Fruit fly (Drosophila melanogaster) whole organism, embryonic: ENCODE results near the gene Cys.
A peak's percentile ranks its signal among the peaks of the same experiment; 100 is the strongest.

Experiments
- Awh ChIP-seq: fragments of 200-800 bp; sonication (Bioruptor generic); IDR thresholded peaks from 2 replicates; pipeline ENCODE4, ENCODE4 v1.3.6; 2022; ENCODE audit warnings: missing biosample characterization, missing genetic modification characterization
- BEAF-32 ChIP-seq: fragments of 200-800 bp; sonication (Bioruptor generic); optimal IDR thresholded peaks from 3 replicates; lab custom pipeline; 2017; ENCODE audit warnings: missing biosample characterization, missing genetic modification characterization, mild to moderate bottlenecking, moderate library complexity, missing genetic modification reagents
- Blimp-1 ChIP-seq: fragments of 200-800 bp; sonication (Bioruptor generic); optimal IDR thresholded peaks from 3 replicates; lab custom pipeline; 2018; ENCODE audit warnings: missing biosample characterization, missing genetic modification characterization, mild to moderate bottlenecking, moderate library complexity, missing genetic modification reagents
- CG10431 ChIP-seq: fragments of 200-800 bp; sonication (Bioruptor generic); optimal IDR thresholded peaks from 3 replicates; lab custom pipeline; 2018; ENCODE audit warnings: missing biosample characterization, mild to moderate bottlenecking, missing genetic modification characterization
- CG10462 ChIP-seq: fragments of 200-800 bp; sonication (Bioruptor generic); optimal IDR thresholded peaks from 2 replicates; lab custom pipeline; 2016; ENCODE audit warnings: missing biosample characterization, missing genetic modification characterization
- CG10654 ChIP-seq: fragments of 200-800 bp; sonication (Bioruptor generic); optimal IDR thresholded peaks from 2 replicates; lab custom pipeline; 2016; ENCODE audit warnings: missing biosample characterization, missing genetic modification characterization
- CG1529 ChIP-seq: fragments of 200-800 bp; sonication (Bioruptor generic); optimal IDR thresholded peaks from 3 replicates; lab custom pipeline; 2018; ENCODE audit warnings: missing biosample characterization, missing genetic modification characterization
- CG17802 ChIP-seq: fragments of 200-800 bp; sonication (Bioruptor generic); optimal IDR thresholded peaks from 2 replicates; lab custom pipeline; 2018; ENCODE audit warnings: missing biosample characterization, mild to moderate bottlenecking, missing genetic modification characterization, moderate library complexity
- CG17829 ChIP-seq: fragments of 200-800 bp; optimal IDR thresholded peaks from 2 replicates; lab custom pipeline; 2019; ENCODE audit warnings: missing biosample characterization, mild to moderate bottlenecking, missing genetic modification characterization, moderate library complexity
- CG1792 ChIP-seq: fragments of 200-800 bp; sonication (Bioruptor generic); optimal IDR thresholded peaks from 2 replicates; lab custom pipeline; 2016; ENCODE audit warnings: missing biosample characterization, missing genetic modification characterization
- CG18011 ChIP-seq: fragments of 200-800 bp; sonication (Bioruptor generic); optimal IDR thresholded peaks from 2 replicates; lab custom pipeline; 2017; ENCODE audit warnings: missing biosample characterization, missing genetic modification characterization, mild to moderate bottlenecking, moderate library complexity, missing genotype
- CG2889 ChIP-seq: fragments of 200-800 bp; sonication (Bioruptor generic); IDR thresholded peaks from 3 replicates; pipeline ENCODE4 v1.3.6; 2022; ENCODE audit warnings: missing biosample characterization, missing genetic modification characterization
- CG30431 ChIP-seq: fragments of 200-800 bp; sonication (Bioruptor generic); optimal IDR thresholded peaks from 2 replicates; lab custom pipeline; 2017; ENCODE audit warnings: missing biosample characterization, missing genetic modification characterization
- CG3065 ChIP-seq: fragments of 200-800 bp; sonication (Bioruptor generic); optimal IDR thresholded peaks from 2 replicates; lab custom pipeline; 2016; ENCODE audit warnings: missing biosample characterization, missing genetic modification characterization
- CG31388 ChIP-seq: fragments of 200-800 bp; sonication (Bioruptor generic); optimal IDR thresholded peaks from 2 replicates; lab custom pipeline; 2016; ENCODE audit warnings: missing biosample characterization, missing genetic modification characterization
- CG34224 ChIP-seq: fragments of 200-800 bp; sonication (Bioruptor generic); IDR thresholded peaks from 3 replicates; pipeline ENCODE4 v1.3.6; 2022; ENCODE audit warnings: missing biosample characterization, missing genetic modification characterization; ENCODE audit not compliant: partially characterized antibody
- CG3847 ChIP-seq: fragments of 200-800 bp; sonication (Bioruptor generic); IDR thresholded peaks from 2 replicates; pipeline ENCODE4 v1.3.6; 2022; ENCODE audit warnings: missing biosample characterization, missing genetic modification characterization
- CG6272 ChIP-seq: fragments of 200-800 bp; sonication (Bioruptor generic); IDR thresholded peaks from 2 replicates; pipeline ENCODE4 v1.3.6; 2022; ENCODE audit warnings: missing biosample characterization, missing genetic modification characterization
- CG8765 ChIP-seq: fragments of 200-800 bp; sonication (Bioruptor generic); IDR thresholded peaks from 2 replicates; pipeline ENCODE4 v1.3.6; 2022; ENCODE audit warnings: missing biosample characterization, missing genetic modification characterization
- CrebB ChIP-seq: fragments of 200-800 bp; sonication (Bioruptor generic); optimal IDR thresholded peaks from 3 replicates; lab custom pipeline; 2018; ENCODE audit warnings: missing biosample characterization, mild to moderate bottlenecking, missing genetic modification characterization
- Doc3 ChIP-seq: fragments of 200-800 bp; sonication (Bioruptor generic); IDR thresholded peaks from 3 replicates; pipeline ENCODE4 v1.3.6; 2022; ENCODE audit warnings: missing biosample characterization, missing genetic modification characterization; ENCODE audit not compliant: partially characterized antibody
- Dref ChIP-seq: fragments of 200-800 bp; sonication (Bioruptor generic); IDR thresholded peaks from 2 replicates; pipeline ENCODE4 v1.3.6; 2022; ENCODE audit warnings: missing biosample characterization, missing genetic modification characterization
- Gsc ChIP-seq: fragments of 200-800 bp; sonication (Bioruptor generic); IDR thresholded peaks from 2 replicates; pipeline ENCODE4 v1.3.6; 2022; ENCODE audit warnings: missing biosample characterization, missing genetic modification characterization
- HLHmδ ChIP-seq: fragments of 200-800 bp; sonication (Bioruptor generic); optimal IDR thresholded peaks from 2 replicates; lab custom pipeline; 2018; ENCODE audit warnings: missing biosample characterization, mild to moderate bottlenecking, missing genetic modification characterization, moderate library complexity
- Hey ChIP-seq: fragments of 200-800 bp; sonication (Bioruptor generic); optimal IDR thresholded peaks from 3 replicates; lab custom pipeline; 2018; ENCODE audit warnings: missing biosample characterization, mild to moderate bottlenecking, missing genetic modification characterization
- Hr78 ChIP-seq, 2 experiments: fragments of 200-800 bp in 1 of 2; fragments of >200 bp in 1 of 2; sonication (Bioruptor generic) in 1 of 2; optimal IDR thresholded peaks; 2 replicates each; lab custom pipeline; 2017 to 2019; ENCODE audit warnings: missing biosample characterization in 2 of 2, missing genetic modification characterization in 2 of 2, mild to moderate bottlenecking in 1 of 2, moderate library complexity in 1 of 2
- Mad ChIP-seq: fragments of 200-800 bp; sonication (Bioruptor generic); optimal IDR thresholded peaks from 2 replicates; lab custom pipeline; 2016; ENCODE audit warnings: missing biosample characterization, missing genetic modification characterization
- Nf-YC ChIP-seq: fragments of 200-800 bp; optimal IDR thresholded peaks from 3 replicates; lab custom pipeline; 2019; ENCODE audit warnings: missing biosample characterization, mild to moderate bottlenecking, missing genetic modification characterization, moderate library complexity
- NfI ChIP-seq: fragments of 200-800 bp; sonication (Bioruptor generic); optimal IDR thresholded peaks from 3 replicates; lab custom pipeline; 2018; ENCODE audit warnings: missing biosample characterization, mild to moderate bottlenecking, missing genetic modification characterization, moderate library complexity
- Six4 ChIP-seq: fragments of 200-800 bp; sonication (Bioruptor generic); optimal IDR thresholded peaks from 2 replicates; lab custom pipeline; 2016; ENCODE audit warnings: missing biosample characterization, missing genetic modification characterization
- Ssrp ChIP-seq: fragments of 200-800 bp; sonication (Bioruptor generic); optimal IDR thresholded peaks from 2 replicates; lab custom pipeline; 2018; ENCODE audit warnings: missing biosample characterization, mild to moderate bottlenecking, missing genetic modification characterization, moderate library complexity
- ac ChIP-seq: fragments of 200-800 bp; sonication (Bioruptor generic); optimal IDR thresholded peaks from 3 replicates; lab custom pipeline; 2017; ENCODE audit warnings: missing biosample characterization, mild to moderate bottlenecking, missing genetic modification characterization
- chif ChIP-seq, 2 experiments: fragments of 200-800 bp; sonication (Bioruptor generic); optimal IDR thresholded peaks; 3 replicates each; lab custom pipeline; 2016; ENCODE audit warnings: missing biosample characterization in 2 of 2, missing genetic modification characterization in 2 of 2
- ewg ChIP-seq: fragments of 200-800 bp; sonication (Bioruptor generic); optimal IDR thresholded peaks from 3 replicates; lab custom pipeline; 2017; ENCODE audit warnings: mild to moderate bottlenecking, missing biosample characterization, missing genetic modification reagents, missing genetic modification characterization
- eyg ChIP-seq: fragments of 200-800 bp; sonication (Bioruptor generic); optimal IDR thresholded peaks from 3 replicates; lab custom pipeline; 2016; ENCODE audit warnings: missing biosample characterization, missing genetic modification characterization
- gcm ChIP-seq: fragments of 200-800 bp; sonication (Bioruptor generic); optimal IDR thresholded peaks from 2 replicates; lab custom pipeline; 2019; ENCODE audit warnings: missing biosample characterization, mild to moderate bottlenecking, missing genetic modification characterization, moderate library complexity
- grau ChIP-seq: fragments of 200-800 bp; optimal IDR thresholded peaks from 3 replicates; lab custom pipeline; 2019; ENCODE audit warnings: missing biosample characterization, mild to moderate bottlenecking, missing genetic modification characterization, moderate library complexity
- inv ChIP-seq: fragments of 200-800 bp; sonication (Bioruptor generic); IDR thresholded peaks from 2 replicates; pipeline ENCODE4 v1.3.6; 2022; ENCODE audit warnings: missing biosample characterization, missing genetic modification characterization; ENCODE audit not compliant: partially characterized antibody
- kah ChIP-seq: fragments of 200-800 bp; sonication (Bioruptor generic); optimal IDR thresholded peaks from 2 replicates; lab custom pipeline; 2018; ENCODE audit warnings: missing biosample characterization, mild to moderate bottlenecking, missing genetic modification characterization
- mld ChIP-seq: fragments of 200-800 bp; sonication (Bioruptor generic); IDR thresholded peaks from 3 replicates; pipeline ENCODE4 v1.3.6; 2022; ENCODE audit warnings: missing biosample characterization, missing genetic modification characterization; ENCODE audit not compliant: partially characterized antibody
- otp ChIP-seq: fragments of 200-800 bp; sonication (Bioruptor generic); IDR thresholded peaks from 3 replicates; pipeline ENCODE4, ENCODE4 v1.3.6; 2022; ENCODE audit warnings: missing biosample characterization, missing genetic modification characterization
- psq ChIP-seq: fragments of 200-800 bp; sonication (Bioruptor generic); optimal IDR thresholded peaks from 2 replicates; lab custom pipeline; 2017; ENCODE audit warnings: missing biosample characterization, missing genetic modification characterization
- repo ChIP-seq: fragments of 200-800 bp; sonication (Bioruptor generic); optimal IDR thresholded peaks from 2 replicates; lab custom pipeline; 2016; ENCODE audit warnings: missing biosample characterization, missing genetic modification characterization
- shn ChIP-seq: fragments of 200-800 bp; sonication (Bioruptor generic); optimal IDR thresholded peaks from 3 replicates; lab custom pipeline; 2016; ENCODE audit warnings: missing biosample characterization, missing genetic modification characterization
- sob ChIP-seq: fragments of 200-800 bp; sonication (Bioruptor generic); IDR thresholded peaks from 2 replicates; pipeline ENCODE4 v1.3.6; 2022; ENCODE audit warnings: missing biosample characterization, missing genetic modification characterization
- sqz ChIP-seq: fragments of 200-800 bp; sonication (Bioruptor generic); optimal IDR thresholded peaks from 3 replicates; lab custom pipeline; 2018; ENCODE audit warnings: missing biosample characterization, mild to moderate bottlenecking, missing genetic modification characterization
- tx ChIP-seq: fragments of 200-800 bp; sonication (Bioruptor generic); optimal IDR thresholded peaks from 2 replicates; lab custom pipeline; 2016; ENCODE audit warnings: missing biosample characterization, missing genetic modification characterization
- unpg ChIP-seq: fragments of 200-800 bp; sonication (Bioruptor generic); optimal IDR thresholded peaks from 3 replicates; lab custom pipeline; 2018; ENCODE audit warnings: missing biosample characterization, mild to moderate bottlenecking, missing genetic modification characterization, moderate library complexity
- vnd ChIP-seq: fragments of 200-800 bp; sonication (Bioruptor generic); IDR thresholded peaks from 3 replicates; pipeline ENCODE4 v1.3.6; 2022; ENCODE audit warnings: missing biosample characterization, missing genetic modification characterization; ENCODE audit not compliant: partially characterized antibody

Gene Cys

dm6 chr3R:14568501-14569137 lies 825 bp downstream of the Cys start, which contains the start of gene CG8066 (continued):
- no peak for TF ChIP-seq ewg
- TF ChIP-seq Ssrp (tag; lab: Kevin White, UChicago) = no peak
- no peak for TF ChIP-seq vnd (GFP tag; lab: Robert Waterston, UW)
- peak; percentile 54 for TF ChIP-seq BEAF-32 (GFP tag; lab: Kevin White, UChicago)
- peak; percentile 17; the same call in 2 of the 3 replicates for TF ChIP-seq CG34224
- no peak for TF ChIP-seq Hr78 (GFP tag; optimal IDR thresholded peaks at IDR 0.05; lab: Kevin White, UChicago)
- TF ChIP-seq kah (GFP tag; lab: Kevin White, UChicago) = no peak
- TF ChIP-seq CG1529 (GFP tag; lab: Kevin White, UChicago) = no peak
- no peak for TF ChIP-seq CG3847
- TF ChIP-seq otp (GFP tag; lab: Robert Waterston, UW) = no peak
- no peak for TF ChIP-seq eyg
- no peak for TF ChIP-seq CG8765 (GFP tag; lab: Robert Waterston, UW)
- TF ChIP-seq Six4 (GFP tag; lab: Kevin White, UChicago) = no peak
- no peak for TF ChIP-seq Mad (GFP tag; lab: Kevin White, UChicago)
- no peak for TF ChIP-seq CG10462
- TF ChIP-seq Gsc (GFP tag; lab: Robert Waterston, UW) = no peak
- TF ChIP-seq gcm (GFP tag; lab: Kevin White, UChicago) = no peak
- TF ChIP-seq sob (GFP tag; lab: Robert Waterston, UW) = 0 out of 2 replicates have a peak, but pooled peaks have one; percentile 21
- peak; percentile 15 for TF ChIP-seq Blimp-1 (GFP tag; lab: Kevin White, UChicago)
- peak; percentile 22 for TF ChIP-seq CG18011 (GFP tag; lab: Kevin White, UChicago)
- TF ChIP-seq CG31388 = no peak
- peak; percentile 7 for TF ChIP-seq grau (tag; lab: Kevin White, UChicago)
- TF ChIP-seq tx = no peak
- no peak for TF ChIP-seq mld (GFP tag; lab: Robert Waterston, UW)
- no peak for TF ChIP-seq CG17829 (tag; lab: Kevin White, UChicago)
- TF ChIP-seq HLHmδ (GFP tag; lab: Kevin White, UChicago) = no peak
- TF ChIP-seq CG3065 (GFP tag; lab: Kevin White, UChicago) = no peak
- TF ChIP-seq shn (GFP tag; lab: Kevin White, UChicago) = no peak
- TF ChIP-seq CG6272 (GFP tag; lab: Robert Waterston, UW) = no peak
- no peak for TF ChIP-seq Hey (tag; lab: Kevin White, UChicago)
- no peak for TF ChIP-seq CG10431 (GFP tag; lab: Kevin White, UChicago)
- TF ChIP-seq chif (GFP tag; optimal IDR thresholded peaks at IDR 0.05; lab: Kevin White, UChicago) = no peak
- TF ChIP-seq CrebB (tag; lab: Kevin White, UChicago) = no peak
- no peak for TF ChIP-seq CG10654 (GFP tag; lab: Kevin White, UChicago)
- TF ChIP-seq Doc3 = peak; percentile 35; the same call in 1 of the 3 replicates
- no peak for TF ChIP-seq CG30431 (GFP tag; lab: Kevin White, UChicago)
- TF ChIP-seq CG17802 = no peak
- TF ChIP-seq NfI = peak; percentile 4
- no peak for TF ChIP-seq repo (GFP tag; lab: Kevin White, UChicago)
- no peak for TF ChIP-seq Dref
- TF ChIP-seq inv = no peak
- TF ChIP-seq Nf-YC (tag; lab: Kevin White, UChicago) = no peak
- TF ChIP-seq ac (GFP tag; lab: Kevin White, UChicago) = no peak
- no peak for TF ChIP-seq sqz
- TF ChIP-seq Awh (GFP tag; lab: Robert Waterston, UW) = no peak
- TF ChIP-seq CG1792 (GFP tag; lab: Kevin White, UChicago) = no peak
- TF ChIP-seq CG2889 (GFP tag; lab: Robert Waterston, UW) = no peak
- no peak for TF ChIP-seq psq (GFP tag; lab: Kevin White, UChicago)
- TF ChIP-seq unpg = peak; percentile 27
